Fruit fly (Drosophila melanogaster) Kc167 (cell line): ENCODE results near the gene Oamb.

ENCODE experiments used
- Myc ChIP-seq: fragments of >200 bp; optimal IDR thresholded peaks from 2 replicates; lab custom pipeline; 2017; ENCODE audit warnings: missing external identifiers
- Sin3A ChIP-seq: fragments of >200 bp; optimal IDR thresholded peaks from 2 replicates; lab custom pipeline; 2018; ENCODE audit warnings: missing external identifiers
- h ChIP-seq: fragments of >200 bp; optimal IDR thresholded peaks from 3 replicates; lab custom pipeline; 2018; ENCODE audit warnings: missing external identifiers
- insv ChIP-seq: fragments of >200 bp; optimal IDR thresholded peaks from 3 replicates; lab custom pipeline; 2018; ENCODE audit warnings: missing external identifiers
- psq ChIP-seq: fragments of >200 bp; optimal IDR thresholded peaks from 2 replicates; lab custom pipeline; 2017; ENCODE audit warnings: missing external identifiers

- TF ChIP-seq h (lab: Kevin White, UChicago) (no peak), insv (no peak), psq (lab: Kevin White, UChicago) (no peak), Sin3A (lab: Kevin White, UChicago) (no peak), Myc (lab: Kevin White, UChicago) (no peak)
Measured at dm6 chr3R:20648616-20649015, 65.8 kb downstream of the Oamb start, which contains the start of gene GluRIIE.
